Worm (Caenorhabditis elegans) whole organism, young adult: ENCODE data around the gene cec-3.
A peak's percentile ranks its signal among the peaks of the same experiment; 100 is the strongest.

Experiments
- C17E4.6 ChIP-seq: fragments of 200-800 bp; sonication (Bioruptor generic); IDR thresholded peaks from 2 replicates; pipeline ENCODE4 v1.3.6; 2022; ENCODE audit warnings: missing genetic modification reagents, missing genetic modification characterization, missing compliant biosample characterization
- D2030.7 ChIP-seq: fragments of 200-800 bp; sonication (Bioruptor generic); IDR thresholded peaks from 2 replicates; pipeline ENCODE4 v1.3.6; 2022; ENCODE audit warnings: missing genetic modification reagents, missing genetic modification characterization, missing compliant biosample characterization
- F23B12.7 ChIP-seq: sonication (generic microtip); optimal IDR thresholded peaks from 2 replicates; lab custom pipeline; 2017; ENCODE audit warnings: missing genetic modification characterization, mild to moderate bottlenecking, missing compliant biosample characterization, antibody characterized with exemption, moderate library complexity; ENCODE audit not compliant: insufficient read depth
- F33H1.4 ChIP-seq: fragments of 200-800 bp; sonication (Bioruptor generic); IDR thresholded peaks from 2 replicates; pipeline ENCODE4 v1.3.6; 2022; ENCODE audit warnings: missing genetic modification reagents, missing genetic modification characterization, missing compliant biosample characterization
- F39B2.1 ChIP-seq: fragments of 200-800 bp; sonication (Bioruptor generic); IDR thresholded peaks from 2 replicates; pipeline ENCODE4 v1.3.6; 2022; ENCODE audit warnings: missing genetic modification reagents, missing genetic modification characterization, missing compliant biosample characterization
- F55B11.4 ChIP-seq: sonication (generic microtip); optimal IDR thresholded peaks from 2 replicates; lab custom pipeline; 2016; ENCODE audit warnings: missing compliant biosample characterization, missing genetic modification characterization, borderline replicate concordance; ENCODE audit not compliant: insufficient read depth
- F57C9.4 ChIP-seq: sonication (generic microtip); optimal IDR thresholded peaks from 2 replicates; lab custom pipeline; 2017; ENCODE audit warnings: mild to moderate bottlenecking, missing genetic modification characterization, missing compliant biosample characterization
- T07F8.4 ChIP-seq: sonication (generic microtip); optimal IDR thresholded peaks from 2 replicates; lab custom pipeline; 2016; ENCODE audit warnings: mild to moderate bottlenecking, missing genetic modification characterization, moderate library complexity, missing compliant biosample characterization
- Y53F4B.3 ChIP-seq: fragments of 200-800 bp; sonication (Bioruptor generic); IDR thresholded peaks from 2 replicates; pipeline ENCODE4 v1.3.6; 2022; ENCODE audit warnings: missing genetic modification reagents, missing genetic modification characterization, missing compliant biosample characterization
- Y56A3A.18 ChIP-seq: fragments of 200-800 bp; sonication (Bioruptor generic); IDR thresholded peaks from 2 replicates; pipeline ENCODE4 v1.3.6; 2022; ENCODE audit warnings: missing genetic modification reagents, missing genetic modification characterization, missing compliant biosample characterization
- Y67H2A.10 ChIP-seq: fragments of 200-800 bp; sonication (Bioruptor generic); conservative IDR thresholded peaks from 2 replicates; pipeline ENCODE4 v1.3.6; 2022; ENCODE audit warnings: missing genetic modification reagents, missing genetic modification characterization, missing compliant biosample characterization
- Y79H2A.3 ChIP-seq: fragments of 200-800 bp; sonication (Bioruptor generic); conservative IDR thresholded peaks from 2 replicates; pipeline ENCODE4 v1.3.6; 2022; ENCODE audit warnings: missing genetic modification reagents, missing genetic modification characterization, missing compliant biosample characterization
- Y95B8A.8 ChIP-seq: fragments of 200-800 bp; sonication (Bioruptor generic); IDR thresholded peaks from 2 replicates; pipeline ENCODE4 v1.3.6; 2022; ENCODE audit warnings: missing genetic modification reagents, missing genetic modification characterization, missing compliant biosample characterization
- akir-1 ChIP-seq: fragments of 200-800 bp; sonication (Bioruptor generic); optimal IDR thresholded peaks from 2 replicates; lab custom pipeline; 2018; ENCODE audit warnings: mild to moderate bottlenecking, missing genetic modification characterization, moderate library complexity, missing compliant biosample characterization
- atf-7 ChIP-seq: sonication (generic microtip); optimal IDR thresholded peaks from 2 replicates; lab custom pipeline; 2017; ENCODE audit warnings: mild to moderate bottlenecking, missing genetic modification characterization, missing compliant biosample characterization
- attf-3 ChIP-seq: fragments of 200-800 bp; sonication (Bioruptor generic); conservative IDR thresholded peaks from 2 replicates; pipeline ENCODE4 v1.3.6; 2022; ENCODE audit warnings: missing genetic modification reagents, missing genetic modification characterization, missing compliant biosample characterization
- attf-5 ChIP-seq: fragments of 200-800 bp; sonication (Bioruptor generic); optimal IDR thresholded peaks from 2 replicates; lab custom pipeline; 2018; ENCODE audit warnings: mild to moderate bottlenecking, missing genetic modification characterization, missing compliant biosample characterization
- cebp-1 ChIP-seq, 2 experiments: fragments of 200-800 bp in 1 of 2; sonication (Bioruptor generic) in 1 of 2; sonication (generic microtip) in 1 of 2; IDR thresholded peaks in 1 of 2; optimal IDR thresholded peaks in 1 of 2; 2 replicates each; pipeline versions ENCODE4 v1.3.6 to Lab custom; 2017 to 2022; ENCODE audit warnings: missing compliant biosample characterization in 2 of 2, missing genetic modification characterization in 2 of 2, mild to moderate bottlenecking in 1 of 2, missing genetic modification reagents in 1 of 2, moderate library complexity in 1 of 2
- ceh-79 ChIP-seq: sonication (generic microtip); optimal IDR thresholded peaks from 2 replicates; lab custom pipeline; 2017; ENCODE audit warnings: mild to moderate bottlenecking, missing genetic modification characterization, missing compliant biosample characterization
- dpff-1 ChIP-seq: sonication (generic microtip); optimal IDR thresholded peaks from 2 replicates; lab custom pipeline; 2017; ENCODE audit warnings: mild to moderate bottlenecking, missing genetic modification characterization, missing compliant biosample characterization
- efl-1 ChIP-seq: fragments of 150-350 bp; optimal IDR thresholded peaks from 2 replicates; lab custom pipeline; 2014; ENCODE audit warnings: missing biosample characterization, missing genetic modification reagents, missing genetic modification characterization
- hlh-12 ChIP-seq: sonication (generic microtip); optimal IDR thresholded peaks from 2 replicates; lab custom pipeline; 2016; ENCODE audit warnings: missing genetic modification characterization, missing compliant biosample characterization
- hmg-20 ChIP-seq: fragments of 200-800 bp; sonication (Bioruptor generic); IDR thresholded peaks from 2 replicates; pipeline ENCODE4 v1.3.6; 2022; ENCODE audit warnings: missing genetic modification reagents, missing genetic modification characterization, missing compliant biosample characterization
- hrde-1 ChIP-seq: sonication (generic microtip); optimal IDR thresholded peaks from 2 replicates; lab custom pipeline; 2016; ENCODE audit warnings: missing genetic modification characterization, mild to moderate bottlenecking, missing compliant biosample characterization, moderate library complexity, missing genotype, missing genetic modification reagents, borderline replicate concordance
- hsf-1 ChIP-seq: fragments of 200-800 bp; sonication (Bioruptor generic); IDR thresholded peaks from 2 replicates; pipeline ENCODE4 v1.3.6; 2022; ENCODE audit warnings: missing genetic modification reagents, missing genetic modification characterization, missing compliant biosample characterization
- lag-1 ChIP-seq: fragments of 200-800 bp; sonication (Bioruptor generic); IDR thresholded peaks from 2 replicates; pipeline ENCODE4 v1.3.6; 2022; ENCODE audit warnings: missing genetic modification reagents, missing genetic modification characterization, missing compliant biosample characterization
- lin-54 ChIP-seq: fragments of 200-800 bp; sonication (Bioruptor generic); optimal IDR thresholded peaks from 2 replicates; lab custom pipeline; 2018; ENCODE audit warnings: mild to moderate bottlenecking, missing genetic modification characterization, missing compliant biosample characterization
- lir-1 ChIP-seq: fragments of 200-800 bp; sonication (Bioruptor generic); conservative IDR thresholded peaks from 2 replicates; pipeline ENCODE4 v1.3.6; 2022; ENCODE audit warnings: missing genetic modification reagents, missing genetic modification characterization, missing compliant biosample characterization
- madf-3 ChIP-seq: fragments of 200-800 bp; sonication (Bioruptor generic); IDR thresholded peaks from 2 replicates; pipeline ENCODE4 v1.3.6; 2022; ENCODE audit warnings: missing genetic modification reagents, missing genetic modification characterization, missing compliant biosample characterization
- mel-28 ChIP-seq: sonication (generic microtip); optimal IDR thresholded peaks from 2 replicates; lab custom pipeline; 2016; ENCODE audit warnings: borderline replicate concordance, mild to moderate bottlenecking, missing genetic modification characterization, missing compliant biosample characterization
- mes-4 ChIP-seq: sonication (generic microtip); optimal IDR thresholded peaks from 2 replicates; lab custom pipeline; 2016; ENCODE audit warnings: missing genotype, missing genetic modification characterization, missing compliant biosample characterization
- nhr-120 ChIP-seq: fragments of 200-800 bp; sonication (Bioruptor generic); IDR thresholded peaks from 2 replicates; pipeline ENCODE4 v1.3.6; 2022; ENCODE audit warnings: missing genetic modification characterization, missing compliant biosample characterization
- nhr-179 ChIP-seq: sonication (generic microtip); optimal IDR thresholded peaks from 2 replicates; lab custom pipeline; 2016; ENCODE audit warnings: mild to moderate bottlenecking, missing genetic modification characterization, missing compliant biosample characterization
- nhr-27 ChIP-seq: fragments of 200-800 bp; sonication (Bioruptor generic); optimal IDR thresholded peaks from 2 replicates; lab custom pipeline; 2018; ENCODE audit warnings: mild to moderate bottlenecking, missing genetic modification characterization, moderate library complexity, missing compliant biosample characterization
- nhr-80 ChIP-seq: sonication (generic microtip); optimal IDR thresholded peaks from 2 replicates; lab custom pipeline; 2016; ENCODE audit warnings: missing genetic modification characterization, missing compliant biosample characterization
- pha-4 ChIP-seq: fragments of 150-350 bp; sonication (generic microtip); optimal IDR thresholded peaks from 2 replicates; lab custom pipeline; 2014; ENCODE audit warnings: missing biosample characterization, missing genetic modification reagents, missing genetic modification characterization
- rec-8 ChIP-seq, 2 experiments: sonication (generic microtip); optimal IDR thresholded peaks; 2 replicates each; lab custom pipeline; 2016; ENCODE audit warnings: mild to moderate bottlenecking in 2 of 2, missing genetic modification characterization in 2 of 2, missing genetic modification reagents in 2 of 2, missing genotype in 2 of 2, missing biosample characterization in 1 of 2, missing compliant biosample characterization in 1 of 2, moderate library complexity in 1 of 2
- snpc-4 ChIP-seq, 5 experiments: fragments of 150-350 bp in 1 of 5; sonication (generic microtip) in 4 of 5; optimal IDR thresholded peaks; 2 replicates each; lab custom pipeline; 2014 to 2018; ENCODE audit warnings: missing genetic modification characterization in 5 of 5, missing biosample characterization in 3 of 5, antibody characterized with exemption in 2 of 5, mild to moderate bottlenecking in 2 of 5, missing compliant biosample characterization in 2 of 5, missing genotype in 2 of 5, moderate library complexity in 2 of 5, missing genetic modification reagents in 1 of 5
- sptf-2 ChIP-seq: fragments of 200-800 bp; sonication (Bioruptor generic); optimal IDR thresholded peaks from 2 replicates; lab custom pipeline; 2018; ENCODE audit warnings: mild to moderate bottlenecking, missing genetic modification characterization, missing compliant biosample characterization
- tbp1 ChIP-seq: fragments of 200-800 bp; sonication (Bioruptor generic); optimal IDR thresholded peaks from 2 replicates; lab custom pipeline; 2018; ENCODE audit warnings: mild to moderate bottlenecking, missing genetic modification characterization, missing compliant biosample characterization
- tbx-9 ChIP-seq: sonication (generic microtip); optimal IDR thresholded peaks from 2 replicates; lab custom pipeline; 2016; ENCODE audit warnings: borderline replicate concordance, missing genetic modification characterization, inconsistent platforms, missing compliant biosample characterization
- tlf-1 ChIP-seq: fragments of 200-800 bp; sonication (Bioruptor generic); optimal IDR thresholded peaks from 2 replicates; lab custom pipeline; 2018; ENCODE audit warnings: mild to moderate bottlenecking, missing genetic modification characterization, missing compliant biosample characterization
- xnd-1 ChIP-seq: sonication (generic microtip); optimal IDR thresholded peaks from 2 replicates; lab custom pipeline; 2016; ENCODE audit warnings: missing genotype, missing genetic modification reagents, missing genetic modification characterization, missing compliant biosample characterization
- zfh-2 ChIP-seq: fragments of 200-800 bp; sonication (Bioruptor generic); conservative IDR thresholded peaks from 2 replicates; pipeline ENCODE4 v1.3.6; 2022; ENCODE audit warnings: missing genetic modification reagents, missing genetic modification characterization, missing compliant biosample characterization
- ztf-22 ChIP-seq: fragments of 200-800 bp; sonication (Bioruptor generic); optimal IDR thresholded peaks from 2 replicates; lab custom pipeline; 2018; ENCODE audit warnings: mild to moderate bottlenecking, missing genetic modification characterization, moderate library complexity, missing compliant biosample characterization
- ztf-26 ChIP-seq: sonication (generic microtip); optimal IDR thresholded peaks from 2 replicates; lab custom pipeline; 2017; ENCODE audit warnings: missing genetic modification characterization, missing compliant biosample characterization

cec-3 gene

DNA sequence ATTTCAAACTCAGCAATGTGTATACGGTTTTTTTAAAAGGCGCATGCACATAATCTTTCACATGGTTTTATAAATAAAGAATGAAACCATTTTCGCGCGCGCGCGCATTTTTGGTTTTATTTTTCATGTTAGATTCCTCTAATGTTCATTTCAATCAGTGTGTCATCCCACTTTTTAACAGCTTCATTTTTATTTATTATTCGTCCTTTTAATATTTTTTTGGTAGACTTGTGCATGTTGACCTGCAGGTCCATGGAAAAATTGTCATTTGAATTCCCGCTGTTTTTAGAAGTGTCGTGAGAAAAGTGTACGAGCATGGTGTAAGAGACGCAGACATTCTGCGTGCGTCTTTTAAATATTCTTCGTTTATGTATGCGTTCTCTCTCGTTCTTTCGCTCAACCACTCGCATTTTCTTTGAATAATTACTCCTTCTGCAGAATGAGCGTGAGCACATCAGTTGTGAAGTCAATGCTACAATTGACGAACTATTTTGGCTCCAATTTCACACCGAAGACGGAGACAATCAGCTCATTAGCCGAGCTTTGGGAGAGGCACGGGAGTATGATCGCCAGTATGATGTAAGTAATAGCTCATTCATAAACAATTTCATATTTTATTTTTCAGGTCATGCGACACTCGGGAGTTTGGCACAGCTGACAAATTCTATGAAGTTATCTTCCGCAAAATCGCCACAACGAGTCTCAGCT, 3.0 kb upstream of the cec-3 start, which contains the start of gene lin-5 (continued):
- TF ChIP-seq F57C9.4 (no peak), hrde-1 (peak; percentile 8), F23B12.7 (tag; lab: Kevin White, UChicago) (no peak), atf-7 (tag; lab: Kevin White, UChicago) (no peak), hsf-1 (GFP tag; lab: Robert Waterston, UW) (peak; percentile 78), tbx-9 (tag; lab: Kevin White, UChicago) (no peak), C17E4.6 (GFP tag; lab: Robert Waterston, UW) (no peak), rec-8 (tag; optimal IDR thresholded peaks at IDR 0.05; lab: Kevin White, UChicago) (no peak), F33H1.4 (GFP tag; lab: Robert Waterston, UW) (peak; percentile 91), ztf-22 (GFP tag; lab: Kevin White, UChicago) (no peak), cebp-1 (GFP tag; IDR thresholded peaks at IDR 0.05; lab: Robert Waterston, UW) (no peak), cebp-1 (tag; optimal IDR thresholded peaks at IDR 0.05; lab: Kevin White, UChicago) (peak; percentile 13), mel-28 (tag; lab: Kevin White, UChicago) (no peak), ztf-26 (tag; lab: Kevin White, UChicago) (no peak), sptf-2 (GFP tag; lab: Kevin White, UChicago) (no peak), nhr-27 (tag; lab: Kevin White, UChicago) (no peak), tbp1 (GFP tag; lab: Kevin White, UChicago) (peak; percentile 35), F39B2.1 (GFP tag; lab: Robert Waterston, UW) (no peak), Y95B8A.8 (GFP tag; lab: Robert Waterston, UW) (peak; percentile 69; the same call in 1 of the 2 replicates), D2030.7 (peak; percentile 91), attf-3 (GFP tag; lab: Robert Waterston, UW) (peak; percentile 70), nhr-120 (no peak), xnd-1 (tag; lab: Kevin White, UChicago) (peak; percentile 95), nhr-179 (no peak), lag-1 (GFP tag; lab: Robert Waterston, UW) (no peak), snpc-4 (GFP tag; optimal IDR thresholded peaks at IDR 0.05; lab: Kevin White, UChicago) (no peak), snpc-4 (tag; optimal IDR thresholded peaks at IDR 0.05; lab: Kevin White, UChicago) (peak in 2 of 4 experiments; percentile 14 to 43), zfh-2 (no peak), T07F8.4 (tag; lab: Kevin White, UChicago) (no peak), mes-4 (tag; lab: Kevin White, UChicago) (no peak), Y56A3A.18 (GFP tag; lab: Robert Waterston, UW) (no peak), madf-3 (GFP tag; lab: Robert Waterston, UW) (0 out of 2 replicates have a peak, but pooled peaks have one; percentile 48), nhr-80 (tag; lab: Kevin White, UChicago) (no peak), tlf-1 (peak; percentile 78), lir-1 (GFP tag; lab: Robert Waterston, UW) (no peak; the same call in 1 of the 2 replicates), Y67H2A.10 (GFP tag; lab: Robert Waterston, UW) (no peak), akir-1 (GFP tag; lab: Kevin White, UChicago) (no peak), lin-54 (GFP tag; lab: Kevin White, UChicago) (peak; percentile 92), hmg-20 (GFP tag; lab: Robert Waterston, UW) (no peak), Y79H2A.3 (peak; percentile 77; the same call in 1 of the 2 replicates), efl-1 (GFP tag; lab: Kevin White, UChicago) (peak; percentile 96), dpff-1 (no peak), ceh-79 (no peak), F55B11.4 (tag; lab: Kevin White, UChicago) (no peak), attf-5 (GFP tag; lab: Kevin White, UChicago) (peak; percentile 55), pha-4 (no peak), hlh-12 (tag; lab: Kevin White, UChicago) (no peak), Y53F4B.3 (GFP tag; lab: Robert Waterston, UW) (no peak)
